Worm (Caenorhabditis elegans) whole organism, midembryonic: ENCODE data around the gene C34F11.5.
"Not testable (repeated sequence)": the region's sequence is repeated elsewhere in the genome, so short reads cannot be mapped to it uniquely, and the experiment has no call there.

Source experiments
- T22C8.4 ChIP-seq: fragments of 200-800 bp; sonication (Bioruptor generic); IDR thresholded peaks from 2 replicates; pipeline ENCODE4 v1.3.6; 2022; ENCODE audit warnings: missing genetic modification characterization, missing compliant biosample characterization
- cog-1 ChIP-seq: sonication (generic microtip); optimal IDR thresholded peaks from 2 replicates; lab custom pipeline; 2016; ENCODE audit warnings: missing genetic modification characterization, missing compliant biosample characterization
- flt-1 ChIP-seq: fragments of 200-800 bp; sonication (Bioruptor generic); IDR thresholded peaks from 2 replicates; pipeline ENCODE4 v1.3.6; 2022; ENCODE audit warnings: missing genetic modification characterization, missing compliant biosample characterization
- med-1 ChIP-seq: sonication (generic microtip); optimal IDR thresholded peaks from 2 replicates; lab custom pipeline; 2017; ENCODE audit warnings: missing genetic modification characterization, mild to moderate bottlenecking, missing compliant biosample characterization, antibody characterized with exemption, missing genetic modification reagents; ENCODE audit not compliant: insufficient read depth
- ref-1 ChIP-seq: fragments of 200-800 bp; sonication (Bioruptor generic); conservative IDR thresholded peaks from 2 replicates; pipeline ENCODE4 v1.3.6; 2022; ENCODE audit warnings: missing genetic modification reagents, missing genetic modification characterization, missing compliant biosample characterization
- ztf-23 ChIP-seq: fragments of 200-800 bp; sonication (Bioruptor generic); IDR thresholded peaks from 2 replicates; pipeline ENCODE4 v1.3.6; 2022; ENCODE audit warnings: missing genetic modification reagents, missing genetic modification characterization, missing compliant biosample characterization
- ztf-29 ChIP-seq: fragments of 200-800 bp; sonication (Bioruptor generic); IDR thresholded peaks from 2 replicates; pipeline ENCODE4 v1.3.6; 2022; ENCODE audit warnings: missing genetic modification reagents, missing genetic modification characterization, missing compliant biosample characterization

DNA sequence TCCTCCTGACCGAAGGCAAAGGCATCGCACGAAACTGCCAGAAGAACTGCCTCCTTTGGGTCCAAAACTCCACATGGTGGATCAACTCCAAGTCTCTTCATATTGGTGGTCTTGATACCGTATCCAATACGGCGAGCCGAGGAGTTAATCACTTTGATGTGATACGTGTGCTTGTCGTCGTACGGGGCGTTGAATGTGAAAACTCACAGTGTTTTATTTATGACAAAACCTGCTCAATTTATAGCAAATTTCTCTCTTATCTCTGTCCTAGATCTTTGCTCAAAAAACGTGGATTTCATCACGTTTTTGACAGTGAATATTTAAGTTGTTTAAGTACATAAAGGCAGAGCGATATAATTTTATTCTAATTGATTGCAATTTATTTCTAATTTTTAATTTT is 36.8 kb upstream of the C34F11.5 start, which contains the start of gene F58A6.9:
- not testable (repeated sequence) for TF ChIP-seq cog-1 (tag; lab: Kevin White, UChicago); ztf-29 (GFP tag; lab: Robert Waterston, UW); med-1; ref-1 (GFP tag; lab: Robert Waterston, UW); T22C8.4; ztf-23; flt-1 (GFP tag; lab: Robert Waterston, UW)
